Fruit fly (Drosophila melanogaster): Measurements from ENCODE around the gene CG42819.

dm6 chr2L:8342395-8342794 is 46.7 kb downstream of the CG42819 start, which contains the start of gene CG14273:
- TF ChIP-seq usp (GFP tag; optimal IDR thresholded peaks at IDR 0.05) (no peak), pan (optimal IDR thresholded peaks at IDR 0.05) (no peak), EcR (GFP tag; optimal IDR thresholded peaks at IDR 0.05) (no peak), CG8478 (optimal IDR thresholded peaks at IDR 0.05) (no peak), psq (optimal IDR thresholded peaks at IDR 0.05) (no peak), Dll (optimal IDR thresholded peaks at IDR 0.05) (no peak)
